Worm (Caenorhabditis elegans) whole organism, midembryonic: ENCODE measurements around the gene gex-5.

Experiments used
- T22C8.4 ChIP-seq: fragments of 200-800 bp; sonication (Bioruptor generic); IDR thresholded peaks from 2 replicates; pipeline ENCODE4 v1.3.6; 2022; ENCODE audit warnings: missing genetic modification characterization, missing compliant biosample characterization
- cog-1 ChIP-seq: sonication (generic microtip); optimal IDR thresholded peaks from 2 replicates; lab custom pipeline; 2016; ENCODE audit warnings: missing genetic modification characterization, missing compliant biosample characterization
- flt-1 ChIP-seq: fragments of 200-800 bp; sonication (Bioruptor generic); IDR thresholded peaks from 2 replicates; pipeline ENCODE4 v1.3.6; 2022; ENCODE audit warnings: missing genetic modification characterization, missing compliant biosample characterization
- klf-2 ChIP-seq: fragments of 200-800 bp; sonication (Bioruptor generic); conservative IDR thresholded peaks from 2 replicates; pipeline ENCODE4 v1.3.6; 2022; ENCODE audit warnings: missing genetic modification reagents, missing genetic modification characterization, missing compliant biosample characterization
- med-1 ChIP-seq: sonication (generic microtip); optimal IDR thresholded peaks from 2 replicates; lab custom pipeline; 2017; ENCODE audit warnings: missing genetic modification characterization, mild to moderate bottlenecking, missing compliant biosample characterization, antibody characterized with exemption, missing genetic modification reagents; ENCODE audit not compliant: insufficient read depth
- ref-1 ChIP-seq: fragments of 200-800 bp; sonication (Bioruptor generic); conservative IDR thresholded peaks from 2 replicates; pipeline ENCODE4 v1.3.6; 2022; ENCODE audit warnings: missing genetic modification reagents, missing genetic modification characterization, missing compliant biosample characterization
- tab-1 ChIP-seq: fragments of 200-800 bp; sonication (Bioruptor generic); IDR thresholded peaks from 2 replicates; pipeline ENCODE4 v1.3.6; 2022; ENCODE audit warnings: missing genetic modification characterization, missing compliant biosample characterization
- ztf-23 ChIP-seq: fragments of 200-800 bp; sonication (Bioruptor generic); IDR thresholded peaks from 2 replicates; pipeline ENCODE4 v1.3.6; 2022; ENCODE audit warnings: missing genetic modification reagents, missing genetic modification characterization, missing compliant biosample characterization
- ztf-29 ChIP-seq: fragments of 200-800 bp; sonication (Bioruptor generic); IDR thresholded peaks from 2 replicates; pipeline ENCODE4 v1.3.6; 2022; ENCODE audit warnings: missing genetic modification reagents, missing genetic modification characterization, missing compliant biosample characterization

- no peak for TF ChIP-seq ztf-23 (GFP tag; lab: Robert Waterston, UW)
- TF ChIP-seq klf-2 (GFP tag; lab: Robert Waterston, UW) = no peak
- TF ChIP-seq med-1 (GFP tag; lab: Kevin White, UChicago) = no peak
- no peak for TF ChIP-seq tab-1 (GFP tag; lab: Robert Waterston, UW)
- no peak for TF ChIP-seq flt-1
- no peak for TF ChIP-seq T22C8.4 (GFP tag; lab: Robert Waterston, UW)
- TF ChIP-seq ref-1 = no peak
- TF ChIP-seq ztf-29 (GFP tag; lab: Robert Waterston, UW) = no peak
- TF ChIP-seq cog-1 (tag; lab: Kevin White, UChicago) = no peak
These were observed 3.8 kb downstream of the gex-5 start, which contains the start of gene B0393.7 for ce11 chrIII:4778003-4778402.
